Worm (Caenorhabditis elegans): ENCODE data around the gene K07E3.9.

DNA sequence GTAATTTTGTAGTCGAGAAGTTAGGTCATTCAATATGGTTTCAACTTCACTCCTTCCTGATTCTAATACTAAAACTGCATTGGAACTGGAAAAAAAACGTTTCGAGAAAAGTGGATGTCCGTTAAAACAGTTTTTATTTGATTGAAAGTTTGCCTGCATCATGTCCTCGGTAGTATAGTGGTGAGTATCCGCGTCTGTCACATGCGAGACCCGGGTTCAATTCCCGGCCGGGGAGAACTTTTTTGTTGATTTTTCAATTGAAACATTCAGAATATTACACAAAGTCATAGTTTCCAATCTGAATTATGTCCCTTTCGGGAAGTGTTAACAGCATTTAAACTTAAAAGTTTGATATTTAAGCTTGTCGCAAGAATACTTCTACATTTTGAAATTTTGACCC, 41.0 kb downstream of the K07E3.9 start:
- TF ChIP-seq tab-1 (GFP tag; IDR thresholded peaks at IDR 0.05) = no peak
- no peak for TF ChIP-seq ztf-23 (GFP tag; IDR thresholded peaks at IDR 0.05)
- TF ChIP-seq flt-1 (GFP tag; IDR thresholded peaks at IDR 0.05) = no peak
- TF ChIP-seq T22C8.4 (GFP tag; IDR thresholded peaks at IDR 0.05) = no peak
- no peak for TF ChIP-seq med-1 (GFP tag; optimal IDR thresholded peaks at IDR 0.05; ENCODE audit: insufficient read depth)
- TF ChIP-seq ref-1 (GFP tag; conservative IDR thresholded peaks at IDR 0.05) = no peak
- TF ChIP-seq klf-2 (GFP tag; conservative IDR thresholded peaks at IDR 0.05) = no peak
- no peak for TF ChIP-seq cog-1 (tag; optimal IDR thresholded peaks at IDR 0.05)
